Comparison of ENCODE assay signal across 2 worm cellular contexts in genomic region chrX:16931255-16932023, ce11.
A peak's percentile ranks its signal among the peaks of the same experiment; 100 is the strongest.
TF ChIP-seq lines count a peak whose summit lies in the region.

No protein-coding gene starts in this region.

TF ChIP-seq in whole organism, L1 larva, 84 proteins besides CTCF, POLR2A, EP300 and RAD21 (continued from another document):
- TF ChIP-seq lsy-2 (tag; optimal IDR thresholded peaks at IDR 0.05; lab: Kevin White, UChicago) (peak in 1 of 2 experiments; percentile 45), lin-13 (GFP tag; optimal IDR thresholded peaks at IDR 0.05; lab: Kevin White, UChicago) (peak; percentile 54), ceh-82 (tag; optimal IDR thresholded peaks at IDR 0.05; lab: Kevin White, UChicago) (peak in 1 of 3 experiments; percentile 27), hlh-4 (tag; optimal IDR thresholded peaks at IDR 0.05; lab: Kevin White, UChicago) (no peak), nhr-28 (tag; optimal IDR thresholded peaks at IDR 0.05; lab: Kevin White, UChicago) (no peak), hpl-2 (GFP tag; optimal IDR thresholded peaks at IDR 0.05; lab: Kevin White, UChicago) (no peak), nhr-76 (tag; optimal IDR thresholded peaks at IDR 0.05; lab: Kevin White, UChicago) (no peak), sptf-1 (tag; optimal IDR thresholded peaks at IDR 0.05; lab: Kevin White, UChicago) (no peak), isw-1 (GFP tag; IDR thresholded peaks at IDR 0.05; lab: Robert Waterston, UW) (peak; percentile 47), zip-4 (GFP tag; optimal IDR thresholded peaks at IDR 0.05; lab: Kevin White, UChicago) (no peak), aha-1 (tag; optimal IDR thresholded peaks at IDR 0.05; lab: Kevin White, UChicago) (peak; percentile 16), C04F5.9 (tag; optimal IDR thresholded peaks at IDR 0.05; lab: Kevin White, UChicago) (no peak), lin-35 (GFP tag; optimal IDR thresholded peaks at IDR 0.05; lab: Kevin White, UChicago) (peak in 1 of 2 experiments; percentile 45), nhr-19 (GFP tag; conservative IDR thresholded peaks at IDR 0.05; lab: Robert Waterston, UW) (peak; percentile 69), fkh-4 (tag; optimal IDR thresholded peaks at IDR 0.05; lab: Kevin White, UChicago; ENCODE audit: borderline replicate concordance) (no peak), C16A3.4 (tag; optimal IDR thresholded peaks at IDR 0.05; lab: Kevin White, UChicago) (peak; percentile 56), lin-14 (GFP tag; optimal IDR thresholded peaks at IDR 0.05; lab: Kevin White, UChicago) (no peak), elt-2 (tag; optimal IDR thresholded peaks at IDR 0.05; lab: Kevin White, UChicago) (no peak), swsn-7 (tag; optimal IDR thresholded peaks at IDR 0.05; lab: Kevin White, UChicago) (peak; percentile 28), nhr-20 (tag; optimal IDR thresholded peaks at IDR 0.05; lab: Kevin White, UChicago) (peak; percentile 47), fkh-10 (GFP tag; optimal IDR thresholded peaks at IDR 0.05; lab: Kevin White, UChicago) (no peak), snu-23 (GFP tag; optimal IDR thresholded peaks at IDR 0.05; lab: Kevin White, UChicago) (peak; percentile 55)
TF ChIP-seq in whole organism, L1 larva: peak in this region for 37.

TF ChIP-seq in whole organism, young adult, 124 proteins besides CTCF, POLR2A, EP300 and RAD21 (continued from another document):
- TF ChIP-seq egl-44 (GFP tag; IDR thresholded peaks at IDR 0.05; lab: Robert Waterston, UW) (peak; percentile 40), ceh-100 (GFP tag; IDR thresholded peaks at IDR 0.05; lab: Robert Waterston, UW) (no peak; the same call in none of the 2 replicates), ama-1 (optimal IDR thresholded peaks at IDR 0.05; lab: Kevin White, UChicago) (peak; percentile 99), ama-1 (GFP tag; optimal IDR thresholded peaks at IDR 0.05; lab: Kevin White, UChicago) (peak; percentile 53 to 93), snpc-1.3 (tag; optimal IDR thresholded peaks at IDR 0.05; lab: Kevin White, UChicago; ENCODE audit: insufficient read depth) (no peak), nhr-90 (tag; optimal IDR thresholded peaks at IDR 0.05; lab: Kevin White, UChicago) (no peak), sdz-38 (tag; optimal IDR thresholded peaks at IDR 0.05; lab: Kevin White, UChicago) (no peak), C17E4.6 (GFP tag; IDR thresholded peaks at IDR 0.05; lab: Robert Waterston, UW) (0 out of 2 replicates have a peak, but pooled peaks have one; percentile 28), nhr-179 (tag; optimal IDR thresholded peaks at IDR 0.05; lab: Kevin White, UChicago) (no peak), xnd-1 (tag; optimal IDR thresholded peaks at IDR 0.05; lab: Kevin White, UChicago) (no peak), rcor-1 (GFP tag; IDR thresholded peaks at IDR 0.05; lab: Robert Waterston, UW) (peak; percentile 35; the same call in 1 of the 2 replicates), mes-4 (tag; optimal IDR thresholded peaks at IDR 0.05; lab: Kevin White, UChicago) (no peak), mxl-1 (tag; optimal IDR thresholded peaks at IDR 0.05; lab: Kevin White, UChicago) (no peak), ceh-79 (tag; optimal IDR thresholded peaks at IDR 0.05; lab: Kevin White, UChicago) (no peak), zfh-2 (GFP tag; conservative IDR thresholded peaks at IDR 0.05; lab: Robert Waterston, UW) (no peak), die-1 (tag; optimal IDR thresholded peaks at IDR 0.05; lab: Kevin White, UChicago) (peak; percentile 2), ztf-28 (GFP tag; IDR thresholded peaks at IDR 0.05; lab: Robert Waterston, UW) (peak; percentile 70), gei-17 (GFP tag; optimal IDR thresholded peaks at IDR 0.05; lab: Kevin White, UChicago) (peak; percentile 47), madf-3 (GFP tag; IDR thresholded peaks at IDR 0.05; lab: Robert Waterston, UW) (no peak; the same call in none of the 2 replicates), madf-6 (GFP tag; IDR thresholded peaks at IDR 0.05; lab: Robert Waterston, UW) (peak; percentile 44; the same call in 1 of the 2 replicates), unc-62 (GFP tag; optimal IDR thresholded peaks at IDR 0.05; lab: Kevin White, UChicago) (no peak), hlh-26 (GFP tag; conservative IDR thresholded peaks at IDR 0.05; lab: Robert Waterston, UW) (no peak), madf-8 (GFP tag; conservative IDR thresholded peaks at IDR 0.05; lab: Robert Waterston, UW) (no peak), ztf-6 (GFP tag; IDR thresholded peaks at IDR 0.05; lab: Robert Waterston, UW) (peak; percentile 34; the same call in 1 of the 2 replicates)
